Fruit fly (Drosophila melanogaster): ENCODE results near the gene Sol1.

The Sol1 gene

DNA sequence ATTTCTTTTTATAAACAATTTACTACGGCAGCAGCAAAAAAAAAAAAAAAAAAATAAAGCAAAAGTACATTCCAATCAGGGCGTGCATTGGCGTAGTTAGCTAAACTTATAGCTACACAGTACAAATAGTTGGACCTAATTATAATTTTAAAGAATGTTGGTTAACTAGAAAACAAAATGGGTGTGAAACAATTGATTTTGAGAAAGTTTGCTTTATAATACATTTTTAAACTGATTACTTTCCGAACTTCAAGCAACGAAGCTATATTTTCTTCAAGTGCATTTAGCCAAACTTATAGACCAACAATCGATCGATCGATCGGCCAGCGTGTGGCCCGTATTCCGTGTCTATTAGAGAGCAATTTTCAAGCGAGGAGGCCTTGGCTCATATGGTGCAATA, 65.3 kb downstream of the Sol1 start (continued):
- TF ChIP-seq Dad (GFP tag; optimal IDR thresholded peaks at IDR 0.05) (no peak), Hr51 (GFP tag; optimal IDR thresholded peaks at IDR 0.05) (peak in 1 of 2 experiments; percentile 77), CoRest (tag; optimal IDR thresholded peaks at IDR 0.05) (peak; percentile 40), CG12769 (tag; optimal IDR thresholded peaks at IDR 0.05) (peak; percentile 43), ab (GFP tag; optimal IDR thresholded peaks at IDR 0.05) (no peak), Sry-β (GFP tag; optimal IDR thresholded peaks at IDR 0.05) (no peak), stc (GFP tag; IDR thresholded peaks at IDR 0.05) (peak; percentile 37; the same call in 1 of the 2 replicates), CG13775 (GFP tag; optimal IDR thresholded peaks at IDR 0.05) (no peak), CG9817 (tag; optimal IDR thresholded peaks at IDR 0.05) (peak; percentile 3), prd (optimal IDR thresholded peaks at IDR 0.05) (no peak), prd (GFP tag; IDR thresholded peaks at IDR 0.05) (peak; percentile 34; the same call in 1 of the 3 replicates), Ptx1 (GFP tag; IDR thresholded peaks at IDR 0.05) (peak; percentile 56), CG16863 (GFP tag; optimal IDR thresholded peaks at IDR 0.05) (peak; percentile 25), Asciz (GFP tag; optimal IDR thresholded peaks at IDR 0.05) (peak; percentile 21), CG14050 (GFP tag; IDR thresholded peaks at IDR 0.05) (peak; percentile 41; the same call in 2 of the 3 replicates), CG14710 (tag; optimal IDR thresholded peaks at IDR 0.05) (no peak), CG4730 (GFP tag; IDR thresholded peaks at IDR 0.05) (no peak), en (GFP tag; optimal IDR thresholded peaks at IDR 0.05) (no peak), chm (GFP tag; IDR thresholded peaks at IDR 0.05) (no peak), ranshi (GFP tag; IDR thresholded peaks at IDR 0.05) (peak; percentile 50; the same call in 1 of the 2 replicates), CG17328 (GFP tag; IDR thresholded peaks at IDR 0.05) (peak; percentile 47; the same call in 1 of the 2 replicates), peb (GFP tag; IDR thresholded peaks at IDR 0.05) (no peak), CG17385 (GFP tag; optimal IDR thresholded peaks at IDR 0.05) (peak; percentile 35), Doc3 (GFP tag; IDR thresholded peaks at IDR 0.05; ENCODE audit: partially characterized antibody) (no peak), Blimp-1 (GFP tag; optimal IDR thresholded peaks at IDR 0.05) (peak; percentile 38), Oli (tag; optimal IDR thresholded peaks at IDR 0.05) (peak; percentile 58), Doc2 (GFP tag; IDR thresholded peaks at IDR 0.05) (no peak), CG13296 (GFP tag; optimal IDR thresholded peaks at IDR 0.05) (peak; percentile 12), lmd (GFP tag; IDR thresholded peaks at IDR 0.05) (0 out of 2 replicates have a peak, but pooled peaks have one; percentile 16), Abd-B (GFP tag; optimal IDR thresholded peaks at IDR 0.05) (no peak), zf30C (GFP tag; optimal IDR thresholded peaks at IDR 0.05) (no peak), CG10543 (GFP tag; optimal IDR thresholded peaks at IDR 0.05) (no peak), D19A (tag; optimal IDR thresholded peaks at IDR 0.05) (no peak), CG8388 (GFP tag; optimal IDR thresholded peaks at IDR 0.05) (peak; percentile 16), CG1602 (GFP tag; optimal IDR thresholded peaks at IDR 0.05) (no peak), otp (GFP tag; IDR thresholded peaks at IDR 0.05) (no peak), ftz-f1 (GFP tag; optimal IDR thresholded peaks at IDR 0.05) (no peak), Sox100B (GFP tag; optimal IDR thresholded peaks at IDR 0.05) (no peak), CG43689 (GFP tag; IDR thresholded peaks at IDR 0.05) (no peak), Xbp1 (GFP tag; optimal IDR thresholded peaks at IDR 0.05) (peak; percentile 7), so (GFP tag; IDR thresholded peaks at IDR 0.05) (no peak), CG7357 (GFP tag; IDR thresholded peaks at IDR 0.05) (0 out of 3 replicates have a peak, but pooled peaks have one; percentile 7), cato (GFP tag; optimal IDR thresholded peaks at IDR 0.05; ENCODE audit: borderline replicate concordance) (peak; percentile 16), pan (optimal IDR thresholded peaks at IDR 0.05) (no peak), pan (GFP tag; optimal IDR thresholded peaks at IDR 0.05 in 1 of 2, IDR thresholded peaks at IDR 0.05 in 1 of 2) (peak in 1 of 2 experiments; percentile 67), B-H1 (GFP tag; IDR thresholded peaks at IDR 0.05) (peak; percentile 22; the same call in 1 of the 3 replicates), CG8359 (GFP tag; optimal IDR thresholded peaks at IDR 0.05; ENCODE audit: borderline replicate concordance) (no peak), Med (GFP tag) (peak; percentile 80), ems (GFP tag; optimal IDR thresholded peaks at IDR 0.05) (peak; percentile 4), onecut (GFP tag; IDR thresholded peaks at IDR 0.05) (peak; percentile 48), CG2889 (GFP tag; IDR thresholded peaks at IDR 0.05) (no peak)

All from whole organism, embryonic.